Fruit fly (Drosophila melanogaster): ENCODE results near the gene CG16713.

CG16713 gene

DNA sequence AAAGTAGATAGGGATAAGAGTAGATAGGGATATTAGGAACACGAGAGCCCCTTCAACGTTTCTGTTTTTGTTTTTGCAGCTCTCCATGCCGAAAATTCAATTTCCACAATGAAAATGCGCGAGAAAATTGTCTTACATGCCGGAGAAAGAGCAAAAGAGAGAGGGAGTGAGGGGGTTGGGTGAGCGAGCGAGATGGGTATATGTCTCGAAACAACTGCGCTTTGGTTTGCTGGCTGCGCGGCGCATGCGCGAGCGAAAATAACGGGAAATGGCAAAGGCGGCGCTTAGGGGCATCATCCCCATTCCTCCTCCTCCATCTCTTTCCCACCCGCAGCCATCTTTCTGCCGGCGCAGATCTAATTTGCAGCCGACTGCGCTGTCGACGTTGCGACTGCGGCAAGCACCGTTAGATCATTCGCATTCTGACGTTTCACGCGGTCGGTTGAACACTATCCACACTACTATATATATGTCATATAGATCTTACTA, 32.9 kb downstream of the CG16713 start, which contains the start of gene Drgx (continued):
- TF ChIP-seq sc (optimal IDR thresholded peaks at IDR 0.05) (no peak), sc (GFP tag; optimal IDR thresholded peaks at IDR 0.05) (no peak), Oli (tag; optimal IDR thresholded peaks at IDR 0.05) (no peak), cato (GFP tag; optimal IDR thresholded peaks at IDR 0.05; ENCODE audit: borderline replicate concordance) (no peak), Antp (GFP tag; optimal IDR thresholded peaks at IDR 0.05) (no peak), CG7839 (tag; optimal IDR thresholded peaks at IDR 0.05) (no peak), H2.0 (GFP tag; IDR thresholded peaks at IDR 0.05) (no peak), CG3163 (GFP tag; optimal IDR thresholded peaks at IDR 0.05) (no peak), CG1024 (GFP tag; IDR thresholded peaks at IDR 0.05) (no peak), ERR (GFP tag; optimal IDR thresholded peaks at IDR 0.05) (no peak), twi (tag; optimal IDR thresholded peaks at IDR 0.05) (no peak), nom (GFP tag; optimal IDR thresholded peaks at IDR 0.05) (no peak), ftz-f1 (GFP tag; optimal IDR thresholded peaks at IDR 0.05) (no peak), HmgZ (tag; optimal IDR thresholded peaks at IDR 0.05) (no peak), Hr39 (optimal IDR thresholded peaks at IDR 0.05) (no peak), pho (GFP tag; optimal IDR thresholded peaks at IDR 0.05) (no peak), TFAM (GFP tag; optimal IDR thresholded peaks at IDR 0.05) (no peak), grn (GFP tag; optimal IDR thresholded peaks at IDR 0.05) (no peak), bcd (GFP tag; optimal IDR thresholded peaks at IDR 0.05) (no peak), Nf-YC (tag; optimal IDR thresholded peaks at IDR 0.05) (peak; percentile 98), CG31224 (GFP tag; IDR thresholded peaks at IDR 0.05) (no peak), CG14050 (GFP tag; IDR thresholded peaks at IDR 0.05) (no peak), Hey (tag; optimal IDR thresholded peaks at IDR 0.05) (no peak), Hmr (GFP tag; optimal IDR thresholded peaks at IDR 0.05) (no peak), CG14667 (GFP tag; IDR thresholded peaks at IDR 0.05) (no peak), gce (GFP tag; IDR thresholded peaks at IDR 0.05) (no peak), NFAT (GFP tag; IDR thresholded peaks at IDR 0.05) (no peak), CG2120 (GFP tag; optimal IDR thresholded peaks at IDR 0.05) (no peak), CG11093 (GFP tag; IDR thresholded peaks at IDR 0.05) (no peak), h (optimal IDR thresholded peaks at IDR 0.05) (no peak), dmrt99B (tag; optimal IDR thresholded peaks at IDR 0.05) (no peak), CG30020 (tag; optimal IDR thresholded peaks at IDR 0.05) (no peak), Fer2 (tag; optimal IDR thresholded peaks at IDR 0.05) (no peak), Side (GFP tag; optimal IDR thresholded peaks at IDR 0.05) (no peak), CG17612 (GFP tag; IDR thresholded peaks at IDR 0.05) (no peak), CG2875 (GFP tag; optimal IDR thresholded peaks at IDR 0.05) (no peak), mirr (GFP tag; optimal IDR thresholded peaks at IDR 0.05) (no peak), esg (GFP tag; conservative IDR thresholded peaks at IDR 0.05) (no peak), stc (GFP tag; IDR thresholded peaks at IDR 0.05) (no peak), chinmo (GFP tag; IDR thresholded peaks at IDR 0.05; ENCODE audit: partially characterized antibody) (peak; percentile 58; the same call in 1 of the 4 replicates), Nf-YA (GFP tag; IDR thresholded peaks at IDR 0.05) (peak; percentile 92), amos (GFP tag; IDR thresholded peaks at IDR 0.05; ENCODE audit: partially characterized antibody) (no peak; the same call in 1 of the 2 replicates), Hr51 (GFP tag; optimal IDR thresholded peaks at IDR 0.05) (no peak), CG1603 (tag; optimal IDR thresholded peaks at IDR 0.05) (no peak), Ptx1 (GFP tag; IDR thresholded peaks at IDR 0.05) (no peak), CTCF (GFP tag; optimal IDR thresholded peaks at IDR 0.05) (peak; percentile 14), gsb (GFP tag; IDR thresholded peaks at IDR 0.05) (no peak), Fer3 (tag; optimal IDR thresholded peaks at IDR 0.05) (no peak), Rx (GFP tag; IDR thresholded peaks at IDR 0.05) (no peak), CG13123 (GFP tag; optimal IDR thresholded peaks at IDR 0.05) (no peak), CG32767 (GFP tag; IDR thresholded peaks at IDR 0.05) (0 out of 2 replicates have a peak, but pooled peaks have one; percentile 19), CG34224 (GFP tag; IDR thresholded peaks at IDR 0.05; ENCODE audit: partially characterized antibody) (peak; percentile 35; the same call in 2 of the 3 replicates), HLHmδ (GFP tag; optimal IDR thresholded peaks at IDR 0.05) (no peak)
